Worm (Caenorhabditis elegans): Measurements from ENCODE around the gene mig-5.

- TF ChIP-seq elt-2 (tag; optimal IDR thresholded peaks at IDR 0.05) (no peak), hlh-6 (tag; optimal IDR thresholded peaks at IDR 0.05) (no peak), fkh-6 (tag; optimal IDR thresholded peaks at IDR 0.05) (no peak), tbx-2 (tag; optimal IDR thresholded peaks at IDR 0.05) (no peak), rnt-1 (tag; optimal IDR thresholded peaks at IDR 0.05) (no peak), ets-4 (tag; optimal IDR thresholded peaks at IDR 0.05) (no peak), sdc-2 (tag; optimal IDR thresholded peaks at IDR 0.05) (no peak), dve-1 (tag; optimal IDR thresholded peaks at IDR 0.05) (no peak), pat-9 (tag; optimal IDR thresholded peaks at IDR 0.05) (no peak), ceh-24 (tag; optimal IDR thresholded peaks at IDR 0.05) (no peak), F13H6.1 (tag; optimal IDR thresholded peaks at IDR 0.05) (no peak), ceh-45 (GFP tag; IDR thresholded peaks at IDR 0.05) (no peak)
Measured at ce11 chrII:8232489-8232888, 47.7 kb upstream of the mig-5 start, which contains the start of gene M110.7.
